Fruit fly (Drosophila melanogaster): ENCODE data around the gene CG14422.

The CG14422 gene

dm6 chrX:2977857-2978473, 34.8 kb downstream of the CG14422 start:
- TF ChIP-seq EcR (GFP tag; optimal IDR thresholded peaks at IDR 0.05) (no peak), usp (GFP tag; optimal IDR thresholded peaks at IDR 0.05) (no peak), CG8478 (optimal IDR thresholded peaks at IDR 0.05) (no peak), Dll (optimal IDR thresholded peaks at IDR 0.05) (no peak), psq (optimal IDR thresholded peaks at IDR 0.05) (no peak), pan (optimal IDR thresholded peaks at IDR 0.05) (no peak)

dm6 chrX:2980290-2980689, 37.1 kb downstream of the CG14422 start:
- TF ChIP-seq CG8478 (optimal IDR thresholded peaks at IDR 0.05) (no peak), psq (optimal IDR thresholded peaks at IDR 0.05) (no peak), pan (optimal IDR thresholded peaks at IDR 0.05) (no peak), EcR (GFP tag; optimal IDR thresholded peaks at IDR 0.05) (no peak), usp (GFP tag; optimal IDR thresholded peaks at IDR 0.05) (no peak), Dll (optimal IDR thresholded peaks at IDR 0.05) (no peak)

dm6 chrX:2982441-2982995, 39.3 kb downstream of the CG14422 start:
- TF ChIP-seq psq (optimal IDR thresholded peaks at IDR 0.05) (no peak), CG8478 (optimal IDR thresholded peaks at IDR 0.05) (no peak), usp (GFP tag; optimal IDR thresholded peaks at IDR 0.05) (no peak), EcR (GFP tag; optimal IDR thresholded peaks at IDR 0.05) (no peak), Dll (optimal IDR thresholded peaks at IDR 0.05) (no peak), pan (optimal IDR thresholded peaks at IDR 0.05) (no peak)

dm6 chrX:2984902-2985772, 42.0 kb downstream of the CG14422 start:
- no peak for TF ChIP-seq CG8478 (optimal IDR thresholded peaks at IDR 0.05)
- no peak for TF ChIP-seq Dll (optimal IDR thresholded peaks at IDR 0.05)
- no peak for TF ChIP-seq usp (GFP tag; optimal IDR thresholded peaks at IDR 0.05)
- TF ChIP-seq pan (optimal IDR thresholded peaks at IDR 0.05) = no peak
- no peak for TF ChIP-seq psq (optimal IDR thresholded peaks at IDR 0.05)
- TF ChIP-seq EcR (GFP tag; optimal IDR thresholded peaks at IDR 0.05) = no peak

- TF ChIP-seq EcR (GFP tag; optimal IDR thresholded peaks at IDR 0.05) = no peak
- no peak for TF ChIP-seq pan (optimal IDR thresholded peaks at IDR 0.05)
- no peak for TF ChIP-seq psq (optimal IDR thresholded peaks at IDR 0.05)
- no peak for TF ChIP-seq CG8478 (optimal IDR thresholded peaks at IDR 0.05)
- TF ChIP-seq usp (GFP tag; optimal IDR thresholded peaks at IDR 0.05) = no peak
- no peak for TF ChIP-seq Dll (optimal IDR thresholded peaks at IDR 0.05)
Measured at dm6 chrX:2987320-2987719, 44.1 kb downstream of the CG14422 start.

dm6 chrX:2989332-2989731, 46.1 kb downstream of the CG14422 start:
- TF ChIP-seq CG8478 (optimal IDR thresholded peaks at IDR 0.05) = no peak
- TF ChIP-seq EcR (GFP tag; optimal IDR thresholded peaks at IDR 0.05) = no peak
- no peak for TF ChIP-seq Dll (optimal IDR thresholded peaks at IDR 0.05)
- TF ChIP-seq usp (GFP tag; optimal IDR thresholded peaks at IDR 0.05) = no peak
- TF ChIP-seq pan (optimal IDR thresholded peaks at IDR 0.05) = no peak
- no peak for TF ChIP-seq psq (optimal IDR thresholded peaks at IDR 0.05)

dm6 chrX:2990952-2991351, 47.8 kb downstream of the CG14422 start:
- TF ChIP-seq Dll (optimal IDR thresholded peaks at IDR 0.05) (no peak), CG8478 (optimal IDR thresholded peaks at IDR 0.05) (no peak), pan (optimal IDR thresholded peaks at IDR 0.05) (no peak), psq (optimal IDR thresholded peaks at IDR 0.05) (no peak), EcR (GFP tag; optimal IDR thresholded peaks at IDR 0.05) (no peak), usp (GFP tag; optimal IDR thresholded peaks at IDR 0.05) (no peak)

dm6 chrX:2993098-2993773, 50.0 kb downstream of the CG14422 start:
- TF ChIP-seq EcR (GFP tag; optimal IDR thresholded peaks at IDR 0.05) (no peak), usp (GFP tag; optimal IDR thresholded peaks at IDR 0.05) (no peak), CG8478 (optimal IDR thresholded peaks at IDR 0.05) (no peak), Dll (optimal IDR thresholded peaks at IDR 0.05) (no peak), pan (optimal IDR thresholded peaks at IDR 0.05) (no peak), psq (optimal IDR thresholded peaks at IDR 0.05) (no peak)

Data from whole organism.